Worm (Caenorhabditis elegans) whole organism, L2 larva: ENCODE data around the gene sor-1.

Source experiments
- C34F6.9 ChIP-seq: fragments of 150-350 bp; optimal IDR thresholded peaks from 2 replicates; lab custom pipeline; 2014; ENCODE audit warnings: missing biosample characterization, missing genetic modification characterization
- F13H6.1 ChIP-seq: sonication (generic microtip); optimal IDR thresholded peaks from 2 replicates; lab custom pipeline; 2016; ENCODE audit warnings: missing genetic modification characterization, missing compliant biosample characterization
- ama-1 ChIP-seq: fragments of 150-350 bp; optimal IDR thresholded peaks from 2 replicates; lab custom pipeline; 2018; ENCODE audit warnings: inconsistent platforms
- blmp-1 ChIP-seq: sonication (generic microtip); optimal IDR thresholded peaks from 2 replicates; lab custom pipeline; 2017; ENCODE audit warnings: missing genetic modification characterization, mild to moderate bottlenecking, missing compliant biosample characterization, antibody characterized with exemption, moderate library complexity; ENCODE audit not compliant: insufficient read depth
- crh-2 ChIP-seq: sonication (generic microtip); optimal IDR thresholded peaks from 2 replicates; lab custom pipeline; 2017; ENCODE audit warnings: missing biosample characterization, missing genetic modification characterization
- dmd-4 ChIP-seq: sonication (generic microtip); optimal IDR thresholded peaks from 2 replicates; lab custom pipeline; 2017; ENCODE audit warnings: missing biosample characterization, missing genetic modification characterization
- egl-27 ChIP-seq: sonication (generic microtip); optimal IDR thresholded peaks from 3 replicates; lab custom pipeline; 2017; ENCODE audit warnings: missing biosample characterization, missing genetic modification reagents, missing genetic modification characterization
- elt-3 ChIP-seq: sonication (generic microtip); optimal IDR thresholded peaks from 2 replicates; lab custom pipeline; 2017; ENCODE audit warnings: missing biosample characterization, missing genetic modification characterization
- fos-1 ChIP-seq: fragments of 150-350 bp; optimal IDR thresholded peaks from 2 replicates; lab custom pipeline; 2014; ENCODE audit warnings: missing biosample characterization, missing genetic modification characterization
- lin-11 ChIP-seq: fragments of 150-350 bp; sonication (generic microtip); optimal IDR thresholded peaks from 2 replicates; lab custom pipeline; 2014; ENCODE audit warnings: missing biosample characterization, missing genetic modification characterization, inconsistent platforms, mixed read lengths
- lin-39 ChIP-seq: fragments of 150-350 bp; optimal IDR thresholded peaks from 2 replicates; lab custom pipeline; 2014; ENCODE audit warnings: missing biosample characterization, missing genetic modification reagents, missing genetic modification characterization
- lsy-2 ChIP-seq, 2 experiments: fragments of 150-350 bp in 1 of 2; sonication (generic microtip) in 1 of 2; optimal IDR thresholded peaks; 2 replicates each; lab custom pipeline; 2014 to 2017; ENCODE audit warnings: missing biosample characterization in 2 of 2, missing genetic modification characterization in 2 of 2
- mab-5 ChIP-seq: fragments of 150-350 bp; optimal IDR thresholded peaks from 2 replicates; lab custom pipeline; 2014; ENCODE audit warnings: missing biosample characterization, missing genetic modification characterization
- mdl-1 ChIP-seq, 2 experiments: fragments of 150-350 bp in 1 of 2; sonication (generic microtip) in 1 of 2; optimal IDR thresholded peaks; 2 replicates each; lab custom pipeline; 2017; ENCODE audit warnings: missing biosample characterization in 2 of 2, missing genetic modification characterization in 2 of 2
- nhr-10 ChIP-seq: sonication (generic microtip); optimal IDR thresholded peaks from 2 replicates; lab custom pipeline; 2017; ENCODE audit warnings: missing biosample characterization, missing genetic modification characterization
- nhr-11 ChIP-seq: fragments of 150-350 bp; optimal IDR thresholded peaks from 2 replicates; lab custom pipeline; 2014; ENCODE audit warnings: missing biosample characterization, missing genetic modification characterization
- nhr-129 ChIP-seq: fragments of 150-350 bp; optimal IDR thresholded peaks from 2 replicates; lab custom pipeline; 2014; ENCODE audit warnings: missing biosample characterization, missing genetic modification characterization
- nhr-21 ChIP-seq: fragments of 150-350 bp; optimal IDR thresholded peaks from 2 replicates; lab custom pipeline; 2014; ENCODE audit warnings: missing biosample characterization, missing genetic modification characterization
- nhr-23 ChIP-seq: fragments of 150-350 bp; optimal IDR thresholded peaks from 2 replicates; lab custom pipeline; 2014; ENCODE audit warnings: missing biosample characterization, missing genetic modification reagents, missing genetic modification characterization
- nhr-6 ChIP-seq: fragments of 150-350 bp; optimal IDR thresholded peaks from 2 replicates; lab custom pipeline; 2014; ENCODE audit warnings: missing biosample characterization, missing genetic modification characterization
- peb-1 ChIP-seq: fragments of 150-350 bp; optimal IDR thresholded peaks from 2 replicates; lab custom pipeline; 2014; ENCODE audit warnings: missing biosample characterization, missing genetic modification characterization
- sem-4 ChIP-seq: fragments of 150-350 bp; optimal IDR thresholded peaks from 2 replicates; lab custom pipeline; 2014; ENCODE audit warnings: missing biosample characterization, missing genetic modification reagents, missing genetic modification characterization
- sma-3 ChIP-seq: sonication (generic microtip); optimal IDR thresholded peaks from 2 replicates; lab custom pipeline; 2016; ENCODE audit warnings: missing genetic modification reagents, missing genetic modification characterization, missing compliant biosample characterization
- sma-9 ChIP-seq, 2 experiments: fragments of 150-350 bp in 1 of 2; sonication (generic microtip) in 1 of 2; optimal IDR thresholded peaks; 2 replicates each; lab custom pipeline; 2014 to 2016; ENCODE audit warnings: missing genetic modification characterization in 2 of 2, mild to moderate bottlenecking in 1 of 2, missing biosample characterization in 1 of 2, missing compliant biosample characterization in 1 of 2, missing genetic modification reagents in 1 of 2, moderate library complexity in 1 of 2
- unc-55 ChIP-seq: fragments of 150-350 bp; sonication (generic microtip); optimal IDR thresholded peaks from 3 replicates; lab custom pipeline; 2014; ENCODE audit warnings: missing biosample characterization, missing genetic modification reagents, missing genetic modification characterization
- unc-62 ChIP-seq: fragments of 150-350 bp; optimal IDR thresholded peaks from 2 replicates; lab custom pipeline; 2014; ENCODE audit warnings: missing biosample characterization, missing genetic modification reagents, missing genetic modification characterization
- zag-1 ChIP-seq: fragments of 150-350 bp; optimal IDR thresholded peaks from 2 replicates; lab custom pipeline; 2014; ENCODE audit warnings: missing biosample characterization, missing genetic modification characterization
- ztf-1 ChIP-seq: fragments of 200-800 bp; sonication (Bioruptor generic); conservative IDR thresholded peaks from 2 replicates; pipeline ENCODE4 v1.3.6; 2022; ENCODE audit warnings: missing genetic modification characterization, missing compliant biosample characterization

The sor-1 gene

ce11 chrIII:8466735-8467134 is 48.8 kb downstream of the sor-1 start, which contains the start of gene mig-39:
mig-39 (plus strand) TSS chrIII:8467035.
- TF ChIP-seq sma-9 (GFP tag; optimal IDR thresholded peaks at IDR 0.05; lab: Kevin White, UChicago) = no peak
- no peak for TF ChIP-seq sma-9 (tag; optimal IDR thresholded peaks at IDR 0.05; lab: Kevin White, UChicago)
- no peak for TF ChIP-seq crh-2
- TF ChIP-seq nhr-21 (tag; lab: Kevin White, UChicago) = no peak
- TF ChIP-seq unc-55 (GFP tag; lab: Kevin White, UChicago) = no peak
- TF ChIP-seq sma-3 = no peak
- no peak for TF ChIP-seq lin-11 (tag; lab: Kevin White, UChicago)
- no peak for TF ChIP-seq blmp-1 (tag; lab: Kevin White, UChicago)
- TF ChIP-seq lsy-2 (tag; optimal IDR thresholded peaks at IDR 0.05; lab: Kevin White, UChicago) = no peak
- no peak for TF ChIP-seq mab-5 (tag; lab: Kevin White, UChicago)
- TF ChIP-seq nhr-129 (tag; lab: Kevin White, UChicago) = no peak
- TF ChIP-seq ama-1 (lab: Kevin White, UChicago) = no peak
- TF ChIP-seq nhr-10 = no peak
- no peak for TF ChIP-seq nhr-6
- TF ChIP-seq F13H6.1 = no peak
- no peak for TF ChIP-seq nhr-23
- no peak for TF ChIP-seq sem-4 (tag; lab: Kevin White, UChicago)

ce11 chrIII:8467520-8467919 is 49.6 kb downstream of the sor-1 start:
- TF ChIP-seq elt-3 (no peak), zag-1 (no peak), sem-4 (tag; lab: Kevin White, UChicago) (no peak), peb-1 (tag; lab: Kevin White, UChicago) (no peak), unc-62 (GFP tag; lab: Kevin White, UChicago) (no peak), sma-3 (no peak), nhr-129 (tag; lab: Kevin White, UChicago) (no peak), egl-27 (tag; lab: Kevin White, UChicago) (no peak), nhr-6 (no peak), fos-1 (no peak), lin-39 (no peak), C34F6.9 (tag; lab: Kevin White, UChicago) (no peak), nhr-21 (tag; lab: Kevin White, UChicago) (no peak), sma-9 (GFP tag; optimal IDR thresholded peaks at IDR 0.05; lab: Kevin White, UChicago) (no peak), sma-9 (tag; optimal IDR thresholded peaks at IDR 0.05; lab: Kevin White, UChicago) (no peak), ztf-1 (GFP tag; lab: Robert Waterston, UW) (no peak), nhr-11 (tag; lab: Kevin White, UChicago) (no peak), dmd-4 (tag; lab: Kevin White, UChicago) (no peak), mdl-1 (tag; optimal IDR thresholded peaks at IDR 0.05; lab: Kevin White, UChicago) (no peak)
